Fruit fly (Drosophila melanogaster) whole organism, embryonic: ENCODE measurements around the gene Mgat4a.

ENCODE experiments used
- Adf1 ChIP-seq: fragments of 200-800 bp; sonication (Bioruptor generic); IDR thresholded peaks from 2 replicates; pipeline ENCODE4 v1.3.6; 2022; ENCODE audit warnings: missing biosample characterization, missing genetic modification characterization
- Atf3 ChIP-seq: fragments of 200-800 bp; sonication (Bioruptor generic); optimal IDR thresholded peaks from 3 replicates; lab custom pipeline; 2016; ENCODE audit warnings: missing biosample characterization, missing genetic modification characterization
- CG11247 ChIP-seq: fragments of 200-800 bp; sonication (Bioruptor generic); IDR thresholded peaks from 2 replicates; pipeline ENCODE4 v1.3.6; 2022; ENCODE audit warnings: missing biosample characterization, missing genetic modification characterization
- CG12071 ChIP-seq: fragments of 200-800 bp; sonication (Bioruptor generic); optimal IDR thresholded peaks from 3 replicates; lab custom pipeline; 2018; ENCODE audit warnings: missing biosample characterization, mild to moderate bottlenecking, missing genetic modification characterization
- CG12299 ChIP-seq: fragments of 200-800 bp; sonication (Bioruptor generic); optimal IDR thresholded peaks from 2 replicates; lab custom pipeline; 2018; ENCODE audit warnings: missing biosample characterization, mild to moderate bottlenecking, missing genetic modification characterization
- CG13624 ChIP-seq: fragments of 200-800 bp; sonication (Bioruptor generic); optimal IDR thresholded peaks from 2 replicates; lab custom pipeline; 2016; ENCODE audit warnings: missing biosample characterization, missing genetic modification characterization
- CG14441 ChIP-seq: fragments of 200-800 bp; sonication (Bioruptor generic); IDR thresholded peaks from 2 replicates; pipeline ENCODE4 v1.3.6; 2022; ENCODE audit warnings: missing biosample characterization, missing genetic modification characterization
- CG17568 ChIP-seq: fragments of 200-800 bp; sonication (Bioruptor generic); optimal IDR thresholded peaks from 2 replicates; lab custom pipeline; 2018; ENCODE audit warnings: missing biosample characterization, mild to moderate bottlenecking, missing genetic modification characterization, moderate library complexity
- CG31224 ChIP-seq: fragments of 200-800 bp; sonication (Bioruptor generic); IDR thresholded peaks from 2 replicates; pipeline ENCODE4 v1.3.6; 2022; ENCODE audit warnings: missing biosample characterization, missing genetic modification characterization
- CG3407 ChIP-seq: fragments of 200-800 bp; sonication (Bioruptor generic); optimal IDR thresholded peaks from 2 replicates; lab custom pipeline; 2018; ENCODE audit warnings: missing biosample characterization, mild to moderate bottlenecking, missing genetic modification characterization
- CG34224 ChIP-seq: fragments of 200-800 bp; sonication (Bioruptor generic); IDR thresholded peaks from 3 replicates; pipeline ENCODE4 v1.3.6; 2022; ENCODE audit warnings: missing biosample characterization, missing genetic modification characterization; ENCODE audit not compliant: partially characterized antibody
- CG3726 ChIP-seq: fragments of 200-800 bp; sonication (Bioruptor generic); IDR thresholded peaks from 3 replicates; pipeline ENCODE4, ENCODE4 v1.3.6; 2022; ENCODE audit warnings: missing biosample characterization, missing genetic modification characterization
- CG4404 ChIP-seq: fragments of 200-800 bp; sonication (Bioruptor generic); IDR thresholded peaks from 2 replicates; pipeline ENCODE4 v1.3.6; 2022; ENCODE audit warnings: missing biosample characterization, missing genetic modification characterization
- CG7839 ChIP-seq: fragments of 200-800 bp; sonication (Bioruptor generic); optimal IDR thresholded peaks from 3 replicates; lab custom pipeline; 2018; ENCODE audit warnings: missing biosample characterization, mild to moderate bottlenecking, missing genetic modification characterization, moderate library complexity
- CG9727 ChIP-seq: fragments of 200-800 bp; sonication (Bioruptor generic); optimal IDR thresholded peaks from 3 replicates; lab custom pipeline; 2017; ENCODE audit warnings: missing biosample characterization, mild to moderate bottlenecking, missing genetic modification characterization
- CG9876 ChIP-seq: fragments of 200-800 bp; sonication (Bioruptor generic); optimal IDR thresholded peaks from 2 replicates; lab custom pipeline; 2016; ENCODE audit warnings: missing biosample characterization, missing genetic modification characterization
- CkIIα-i1 ChIP-seq: fragments of 200-800 bp; sonication (Bioruptor generic); IDR thresholded peaks from 2 replicates; pipeline ENCODE4 v1.3.6; 2022; ENCODE audit warnings: missing biosample characterization, missing genetic modification characterization
- CoRest ChIP-seq: fragments of 200-800 bp; sonication (Bioruptor generic); optimal IDR thresholded peaks from 3 replicates; lab custom pipeline; 2018; ENCODE audit warnings: missing biosample characterization, mild to moderate bottlenecking, missing genetic modification characterization, moderate library complexity
- Deaf1 ChIP-seq: fragments of 200-800 bp; optimal IDR thresholded peaks from 3 replicates; lab custom pipeline; 2019; ENCODE audit warnings: missing biosample characterization, mild to moderate bottlenecking, missing genetic modification characterization, moderate library complexity
- Dip2 ChIP-seq: fragments of 200-800 bp; sonication (Bioruptor generic); IDR thresholded peaks from 2 replicates; pipeline ENCODE4 v1.3.6; 2022; ENCODE audit warnings: missing biosample characterization, missing genetic modification characterization
- Ets65A ChIP-seq: fragments of 200-800 bp; sonication (Bioruptor generic); peaks from one replicate; lab custom pipeline; 2016; ENCODE audit warnings: missing biosample characterization, missing genetic modification characterization
- Fer1 ChIP-seq: fragments of 200-800 bp; sonication (Bioruptor generic); optimal IDR thresholded peaks from 2 replicates; lab custom pipeline; 2017; ENCODE audit warnings: missing biosample characterization, mild to moderate bottlenecking, missing genetic modification characterization
- GATAe ChIP-seq: fragments of 200-800 bp; sonication (Bioruptor generic); conservative IDR thresholded peaks from 2 replicates; pipeline ENCODE4 v1.3.6; 2022; ENCODE audit warnings: missing biosample characterization, missing genetic modification characterization
- HLH54F ChIP-seq: fragments of 200-800 bp; sonication (Bioruptor generic); optimal IDR thresholded peaks from 3 replicates; lab custom pipeline; 2016; ENCODE audit warnings: missing biosample characterization, missing genetic modification characterization
- HLHmδ ChIP-seq: fragments of 200-800 bp; sonication (Bioruptor generic); optimal IDR thresholded peaks from 2 replicates; lab custom pipeline; 2018; ENCODE audit warnings: missing biosample characterization, mild to moderate bottlenecking, missing genetic modification characterization, moderate library complexity
- Hsf ChIP-seq: fragments of 200-800 bp; sonication (Bioruptor generic); optimal IDR thresholded peaks from 3 replicates; lab custom pipeline; 2016; ENCODE audit warnings: missing biosample characterization, missing genetic modification characterization
- NfI ChIP-seq: fragments of 200-800 bp; sonication (Bioruptor generic); optimal IDR thresholded peaks from 3 replicates; lab custom pipeline; 2018; ENCODE audit warnings: missing biosample characterization, mild to moderate bottlenecking, missing genetic modification characterization, moderate library complexity
- Optix ChIP-seq: fragments of 200-800 bp; sonication (Bioruptor generic); IDR thresholded peaks from 3 replicates; pipeline ENCODE4 v1.3.6; 2022; ENCODE audit warnings: missing biosample characterization, missing genetic modification characterization
- Scr ChIP-seq: fragments of 200-800 bp; sonication (Bioruptor generic); IDR thresholded peaks from 2 replicates; pipeline ENCODE4 v1.3.6; 2022; ENCODE audit warnings: missing biosample characterization, missing genetic modification characterization; ENCODE audit not compliant: partially characterized antibody
- al ChIP-seq: fragments of 200-800 bp; sonication (Bioruptor generic); IDR thresholded peaks from 2 replicates; pipeline ENCODE4 v1.3.6; 2022; ENCODE audit warnings: missing biosample characterization, missing genetic modification characterization
- ap ChIP-seq: fragments of 200-800 bp; sonication (Bioruptor generic); IDR thresholded peaks from 2 replicates; pipeline ENCODE4 v1.3.6; 2022; ENCODE audit warnings: missing biosample characterization, missing genetic modification characterization
- bowl ChIP-seq: fragments of 200-800 bp; sonication (Bioruptor generic); IDR thresholded peaks from 2 replicates; pipeline ENCODE4 v1.3.6; 2022; ENCODE audit warnings: missing biosample characterization, missing genetic modification characterization
- cad ChIP-seq: fragments of >200 bp; optimal IDR thresholded peaks from 2 replicates; lab custom pipeline; 2017; ENCODE audit warnings: missing biosample characterization, missing genetic modification characterization
- fd64A ChIP-seq: fragments of 200-800 bp; sonication (Bioruptor generic); optimal IDR thresholded peaks from 3 replicates; lab custom pipeline; 2018; ENCODE audit warnings: missing biosample characterization, mild to moderate bottlenecking, missing genetic modification characterization
- gcm ChIP-seq: fragments of 200-800 bp; sonication (Bioruptor generic); optimal IDR thresholded peaks from 2 replicates; lab custom pipeline; 2019; ENCODE audit warnings: missing biosample characterization, mild to moderate bottlenecking, missing genetic modification characterization, moderate library complexity
- hkb ChIP-seq, 2 experiments: fragments of 200-800 bp in 1 of 2; fragments of >200 bp in 1 of 2; sonication (Bioruptor generic) in 1 of 2; IDR thresholded peaks in 1 of 2; optimal IDR thresholded peaks in 1 of 2; 2 replicates each; pipeline versions ENCODE4 v1.3.6 to Lab custom; 2017 to 2022; ENCODE audit warnings: missing biosample characterization in 1 of 2, missing genetic modification characterization in 1 of 2
- lola ChIP-seq, 3 experiments: fragments of >200 bp in 2 of 3; fragments of 200-800 bp in 1 of 3; sonication (Bioruptor generic) in 1 of 3; optimal IDR thresholded peaks; 2 replicates each; lab custom pipeline; 2017 to 2019; ENCODE audit warnings: missing biosample characterization in 3 of 3, missing genetic modification characterization in 3 of 3, mild to moderate bottlenecking in 1 of 3, moderate library complexity in 1 of 3
- nerfin-2 ChIP-seq: fragments of 200-800 bp; sonication (Bioruptor generic); IDR thresholded peaks from 2 replicates; pipeline ENCODE4 v1.3.6; 2022; ENCODE audit warnings: missing biosample characterization, missing genetic modification characterization; ENCODE audit not compliant: partially characterized antibody
- oc ChIP-seq: fragments of 200-800 bp; sonication (Bioruptor generic); optimal IDR thresholded peaks from 2 replicates; lab custom pipeline; 2018; ENCODE audit warnings: missing biosample characterization, mild to moderate bottlenecking, missing genetic modification characterization, moderate library complexity
- pan ChIP-seq, 4 experiments: fragments of >200 bp in 3 of 4; fragments of 200-800 bp in 1 of 4; sonication (Bioruptor generic) in 1 of 4; optimal IDR thresholded peaks in 3 of 4; IDR thresholded peaks in 1 of 4; 2 replicates each; pipeline versions ENCODE4 v1.3.6 to Lab custom; 2017 to 2022; ENCODE audit warnings: missing biosample characterization in 2 of 4, missing genetic modification characterization in 2 of 4, mixed read lengths in 1 of 4
- phol ChIP-seq: fragments of 200-800 bp; sonication (Bioruptor generic); optimal IDR thresholded peaks from 3 replicates; lab custom pipeline; 2018; ENCODE audit warnings: missing biosample characterization, mild to moderate bottlenecking, missing genetic modification characterization, moderate library complexity
- pros ChIP-seq: fragments of 200-800 bp; sonication (Bioruptor generic); optimal IDR thresholded peaks from 3 replicates; lab custom pipeline; 2019; ENCODE audit warnings: missing biosample characterization, mild to moderate bottlenecking, missing genetic modification characterization, moderate library complexity
- sisA ChIP-seq: fragments of 200-800 bp; sonication (Bioruptor generic); IDR thresholded peaks from 2 replicates; pipeline ENCODE4 v1.3.6; 2022; ENCODE audit warnings: missing biosample characterization, missing genetic modification characterization
- stc ChIP-seq: fragments of 200-800 bp; sonication (Bioruptor generic); IDR thresholded peaks from 2 replicates; pipeline ENCODE4 v1.3.6; 2022; ENCODE audit warnings: missing biosample characterization, missing genetic modification characterization
- tgo ChIP-seq: fragments of 200-800 bp; sonication (Bioruptor generic); IDR thresholded peaks from 3 replicates; pipeline ENCODE4 v1.3.6; 2022; ENCODE audit warnings: missing biosample characterization, missing genetic modification characterization
- tx ChIP-seq: fragments of 200-800 bp; sonication (Bioruptor generic); optimal IDR thresholded peaks from 2 replicates; lab custom pipeline; 2016; ENCODE audit warnings: missing biosample characterization, missing genetic modification characterization
- unc-4 ChIP-seq: fragments of 200-800 bp; sonication (Bioruptor generic); IDR thresholded peaks from 2 replicates; pipeline ENCODE4 v1.3.6; 2022; ENCODE audit warnings: missing biosample characterization, missing genetic modification characterization; ENCODE audit not compliant: partially characterized antibody
- zfh1 ChIP-seq: fragments of 200-800 bp; sonication (Bioruptor generic); IDR thresholded peaks from 3 replicates; pipeline ENCODE4 v1.3.6; 2022; ENCODE audit warnings: missing biosample characterization, missing genetic modification characterization

Mgat4a gene

DNA sequence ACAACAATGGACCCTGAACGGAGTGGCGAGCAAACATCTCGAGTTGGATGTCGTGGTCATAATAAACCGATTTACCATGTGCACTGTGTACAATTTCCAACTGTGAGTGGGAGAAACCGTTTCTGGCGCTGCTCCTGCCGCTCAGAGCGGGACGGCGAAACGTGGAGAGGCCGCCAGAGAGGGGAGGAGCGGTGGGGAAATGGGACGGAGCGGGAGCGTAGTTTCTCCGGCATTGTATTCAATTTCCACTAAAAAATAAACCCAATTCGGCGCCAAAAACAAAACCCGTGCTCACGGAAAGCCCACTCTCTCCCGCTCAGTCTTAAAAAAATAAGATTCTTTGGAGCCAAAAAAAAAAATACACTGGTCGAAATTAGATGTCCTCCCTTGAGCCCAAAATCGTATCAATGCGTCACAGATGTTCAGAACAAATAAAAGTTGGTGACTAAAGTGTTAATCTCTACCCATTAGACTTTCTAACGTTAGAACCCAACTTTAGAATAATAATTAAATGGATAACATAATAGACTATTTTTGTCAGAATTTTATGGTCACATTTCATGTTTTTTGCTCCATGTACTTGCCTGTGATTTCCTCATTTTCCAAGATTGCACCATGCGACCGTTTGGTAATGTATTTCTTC lies 1.7 kb upstream of the Mgat4a start (continued):
- TF ChIP-seq Optix, result peak; percentile 52; the same call in 2 of the 3 replicates
- TF ChIP-seq CG11247 (GFP tag; lab: Robert Waterston, UW), result no peak
- peak; percentile 35 for TF ChIP-seq CG13624
- no peak for TF ChIP-seq Dip2 (GFP tag; lab: Robert Waterston, UW)
- no peak for TF ChIP-seq GATAe (GFP tag; lab: Robert Waterston, UW)
- TF ChIP-seq tgo (GFP tag; lab: Robert Waterston, UW), result peak; percentile 54; the same call in 2 of the 3 replicates
- peak; percentile 71 for TF ChIP-seq sisA (GFP tag; lab: Robert Waterston, UW)
- TF ChIP-seq CG14441 (GFP tag; lab: Robert Waterston, UW), result peak; percentile 66
- peak; percentile 68 for TF ChIP-seq Fer1
- peak; percentile 58 for TF ChIP-seq gcm (GFP tag; lab: Kevin White, UChicago)
- TF ChIP-seq HLHmδ (GFP tag; lab: Kevin White, UChicago), result no peak
- peak; percentile 61; the same call in 1 of the 2 replicates for TF ChIP-seq ap (GFP tag; lab: Robert Waterston, UW)
- no peak for TF ChIP-seq CG31224 (GFP tag; lab: Robert Waterston, UW)
- peak; percentile 40 for TF ChIP-seq CG9727 (GFP tag; lab: Kevin White, UChicago)
- peak; percentile 60 for TF ChIP-seq CG3407
- TF ChIP-seq CG17568 (GFP tag; lab: Kevin White, UChicago), result peak; percentile 52
- no peak for TF ChIP-seq Deaf1 (tag; lab: Kevin White, UChicago)
- peak; percentile 75 for TF ChIP-seq Hsf
- peak; percentile 30; the same call in 1 of the 2 replicates for TF ChIP-seq unc-4 (GFP tag; lab: Robert Waterston, UW)
- TF ChIP-seq CkIIα-i1 (GFP tag; lab: Robert Waterston, UW), result no peak
- no peak for TF ChIP-seq pan (optimal IDR thresholded peaks at IDR 0.05; lab: Kevin White, UChicago)
- TF ChIP-seq pan (GFP tag; optimal IDR thresholded peaks at IDR 0.05 in 1 of 2, IDR thresholded peaks at IDR 0.05 in 1 of 2), result peak in 1 of 2 experiments; percentile 70
- no peak for TF ChIP-seq CG9876 (GFP tag; lab: Kevin White, UChicago)
- no peak for TF ChIP-seq Scr
- no peak for TF ChIP-seq CG3726
- TF ChIP-seq Ets65A, result peak; percentile 96
- no peak for TF ChIP-seq al (GFP tag; lab: Robert Waterston, UW)
- peak; percentile 76 for TF ChIP-seq CG7839 (tag; lab: Kevin White, UChicago)
- TF ChIP-seq Adf1, result peak; percentile 55; the same call in 1 of the 2 replicates
- peak; percentile 44 for TF ChIP-seq Atf3
- peak; percentile 72 for TF ChIP-seq phol (tag; lab: Kevin White, UChicago)
- TF ChIP-seq cad (GFP tag; lab: Kevin White, UChicago), result no peak
- peak; percentile 64 for TF ChIP-seq CoRest
- TF ChIP-seq hkb (optimal IDR thresholded peaks at IDR 0.05; lab: Kevin White, UChicago), result no peak
- peak; percentile 66 for TF ChIP-seq hkb (GFP tag; IDR thresholded peaks at IDR 0.05; lab: Robert Waterston, UW)
- peak in 1 of 3 experiments; percentile 52 for TF ChIP-seq lola (GFP tag; optimal IDR thresholded peaks at IDR 0.05; lab: Kevin White, UChicago)
- peak; percentile 30 for TF ChIP-seq HLH54F (GFP tag; lab: Kevin White, UChicago)
- TF ChIP-seq CG12299, result peak; percentile 50
- TF ChIP-seq tx, result peak; percentile 23
- TF ChIP-seq oc, result peak; percentile 54
- peak; percentile 58 for TF ChIP-seq NfI (GFP tag; lab: Kevin White, UChicago)
- TF ChIP-seq pros (GFP tag; lab: Kevin White, UChicago), result no peak
- TF ChIP-seq stc, result peak; percentile 73
- TF ChIP-seq CG12071 (GFP tag; lab: Kevin White, UChicago), result peak; percentile 58
- no peak for TF ChIP-seq CG4404
- TF ChIP-seq CG34224 (GFP tag; lab: Robert Waterston, UW), result peak; percentile 43
- TF ChIP-seq fd64A, result no peak
- TF ChIP-seq bowl, result no peak
- peak; percentile 60; the same call in 2 of the 3 replicates for TF ChIP-seq zfh1 (GFP tag; lab: Robert Waterston, UW)
- TF ChIP-seq nerfin-2, result peak; percentile 30; the same call in 1 of the 2 replicates
